Worm (Caenorhabditis elegans): ENCODE results near the gene F32H5.4.

ce11 chrV:13342235-13342634 is 18.1 kb upstream of the F32H5.4 start:
- TF ChIP-seq nhr-11 (tag; optimal IDR thresholded peaks at IDR 0.05) (no peak), elt-2 (tag; optimal IDR thresholded peaks at IDR 0.05) (no peak), lim-6 (tag; optimal IDR thresholded peaks at IDR 0.05) (no peak), hlh-30 (tag; optimal IDR thresholded peaks at IDR 0.05; ENCODE audit: insufficient read depth) (no peak), hlh-6 (tag; optimal IDR thresholded peaks at IDR 0.05) (no peak), ama-1 (optimal IDR thresholded peaks at IDR 0.05) (no peak), syd-9 (tag; optimal IDR thresholded peaks at IDR 0.05) (no peak), fkh-10 (GFP tag; optimal IDR thresholded peaks at IDR 0.05) (no peak), unc-55 (GFP tag; optimal IDR thresholded peaks at IDR 0.05) (no peak), nfya-1 (tag; optimal IDR thresholded peaks at IDR 0.05) (no peak), sox-4 (tag; optimal IDR thresholded peaks at IDR 0.05) (no peak), fax-1 (tag; optimal IDR thresholded peaks at IDR 0.05) (no peak), zip-5 (tag; optimal IDR thresholded peaks at IDR 0.05) (no peak)

Data from whole organism, late embryonic.